Fruit fly (Drosophila melanogaster): ENCODE measurements around the gene CG14132.

The CG14132 gene

dm6 chr3L:11715187-11715586, at the start of gene CG14132:
CG14132 (minus strand) TSS chr3L:11715285.
- no peak for TF ChIP-seq noc (tag; optimal IDR thresholded peaks at IDR 0.05)

dm6 chr3L:11751005-11751404, 35.9 kb upstream of the CG14132 start, which contains the start of gene Gr68a:
Gr68a (plus strand) TSS chr3L:11751305.
- TF ChIP-seq noc (tag; optimal IDR thresholded peaks at IDR 0.05) = no peak

- no peak for TF ChIP-seq noc (tag; optimal IDR thresholded peaks at IDR 0.05)
Measured at dm6 chr3L:11731841-11732240, 16.8 kb upstream of the CG14132 start, which contains the start of gene CG32087. CG32087 (plus strand) TSS chr3L:11732141.

dm6 chr3L:11728147-11728546, 13.1 kb upstream of the CG14132 start, which contains the start of gene sunn:
sunn (plus strand) TSS chr3L:11728348.
- no peak for TF ChIP-seq noc (tag; optimal IDR thresholded peaks at IDR 0.05)

dm6 chr3L:11721498-11721946, 6.4 kb upstream of the CG14132 start:
- TF ChIP-seq noc (tag; optimal IDR thresholded peaks at IDR 0.05) = peak; percentile 83

- TF ChIP-seq noc (tag; optimal IDR thresholded peaks at IDR 0.05) = no peak
Measured at dm6 chr3L:11720780-11721179, 5.7 kb upstream of the CG14132 start, which contains the start of gene Bmcp. Bmcp (plus strand) TSS chr3L:11720934.

- TF ChIP-seq noc (tag; optimal IDR thresholded peaks at IDR 0.05) = no peak
Measured at dm6 chr3L:11717993-11718392, 2.9 kb upstream of the CG14132 start.

- TF ChIP-seq noc (tag; optimal IDR thresholded peaks at IDR 0.05) = no peak
Measured at dm6 chr3L:11717300-11717699, 2.2 kb upstream of the CG14132 start.

- TF ChIP-seq noc (tag; optimal IDR thresholded peaks at IDR 0.05) = no peak
Measured at dm6 chr3L:11716899-11717298, 1.8 kb upstream of the CG14132 start.

dm6 chr3L:11716347-11716746, 1.3 kb upstream of the CG14132 start:
- no peak for TF ChIP-seq noc (tag; optimal IDR thresholded peaks at IDR 0.05)

- no peak for TF ChIP-seq noc (tag; optimal IDR thresholded peaks at IDR 0.05)
Measured at dm6 chr3L:11712839-11713238, 2.2 kb downstream of the CG14132 start.

- no peak for TF ChIP-seq noc (tag; optimal IDR thresholded peaks at IDR 0.05)
Measured at dm6 chr3L:11711789-11712188, 3.3 kb downstream of the CG14132 start.

- no peak for TF ChIP-seq noc (tag; optimal IDR thresholded peaks at IDR 0.05)
Measured at dm6 chr3L:11711059-11711628, 3.9 kb downstream of the CG14132 start, which contains the start of gene crim. crim (minus strand) TSS chr3L:11711386.

dm6 chr3L:11708633-11709116, 6.4 kb downstream of the CG14132 start, which contains the start of the genes Ccdc56 and mtTFB1:
Ccdc56 (plus strand) TSS chr3L:11708979.
mtTFB1 (plus strand) TSS chr3L:11708979.
- TF ChIP-seq noc (tag; optimal IDR thresholded peaks at IDR 0.05) = no peak

- TF ChIP-seq noc (tag; optimal IDR thresholded peaks at IDR 0.05) = peak; percentile 12
Measured at dm6 chr3L:11707978-11708632, 7.0 kb downstream of the CG14132 start, which contains the start of gene CG11658. CG11658 (minus strand) TSS chr3L:11708553.

dm6 chr3L:11704902-11705546, 10.1 kb downstream of the CG14132 start:
- no peak for TF ChIP-seq noc (tag; optimal IDR thresholded peaks at IDR 0.05)
